Worm (Caenorhabditis elegans) whole organism, L1 larva: ENCODE results near the gene chk-1.
A peak's percentile ranks its signal among the peaks of the same experiment; 100 is the strongest.

Experiments
- C16A3.4 ChIP-seq: fragments of 150-350 bp; optimal IDR thresholded peaks from 2 replicates; lab custom pipeline; 2014; ENCODE audit warnings: missing biosample characterization, missing genetic modification characterization
- F16B12.6 ChIP-seq: fragments of 150-350 bp; optimal IDR thresholded peaks from 2 replicates; lab custom pipeline; 2014; ENCODE audit warnings: missing biosample characterization, missing genetic modification characterization
- ama-1 ChIP-seq: fragments of 150-350 bp; optimal IDR thresholded peaks from 2 replicates; lab custom pipeline; 2014
- ceh-82 ChIP-seq, 3 experiments: fragments of 150-350 bp in 1 of 3; sonication (generic microtip) in 2 of 3; optimal IDR thresholded peaks; 2 replicates each; lab custom pipeline; 2014 to 2017; ENCODE audit warnings: missing biosample characterization in 3 of 3, missing genetic modification characterization in 3 of 3
- ceh-90 ChIP-seq: sonication (generic microtip); optimal IDR thresholded peaks from 2 replicates; lab custom pipeline; 2016; ENCODE audit warnings: missing genetic modification characterization, missing compliant biosample characterization
- dpl-1 ChIP-seq, 3 experiments: fragments of 150-350 bp in 2 of 3; sonication (generic microtip) in 1 of 3; optimal IDR thresholded peaks; 2 replicates each; lab custom pipeline; 2014 to 2017; ENCODE audit warnings: missing biosample characterization in 3 of 3, missing genetic modification characterization in 3 of 3, missing genetic modification reagents in 3 of 3
- efl-1 ChIP-seq, 4 experiments: fragments of 150-350 bp; optimal IDR thresholded peaks in 3 of 4; peaks in 1 of 4; 1 replicate in 1 of 4; 2 replicates in 3 of 4; lab custom pipeline; 2014; ENCODE audit warnings: missing biosample characterization in 2 of 4, missing genetic modification characterization in 2 of 4, missing genetic modification reagents in 2 of 4
- egl-13 ChIP-seq: sonication (generic microtip); optimal IDR thresholded peaks from 2 replicates; lab custom pipeline; 2016; ENCODE audit warnings: missing genotype, missing genetic modification reagents, missing genetic modification characterization, missing compliant biosample characterization
- egl-27 ChIP-seq, 2 experiments: fragments of 150-350 bp in 1 of 2; sonication (generic microtip); optimal IDR thresholded peaks; 3 replicates each; lab custom pipeline; 2017 to 2018; ENCODE audit warnings: missing biosample characterization in 2 of 2, missing genetic modification characterization in 2 of 2, missing genetic modification reagents in 2 of 2
- ets-5 ChIP-seq: fragments of 200-800 bp; sonication (Bioruptor generic); IDR thresholded peaks from 2 replicates; pipeline ENCODE4 v1.3.6; 2022; ENCODE audit warnings: missing genetic modification characterization, missing compliant biosample characterization
- fkh-4 ChIP-seq: sonication (generic microtip); optimal IDR thresholded peaks from 2 replicates; lab custom pipeline; 2016; ENCODE audit warnings: missing compliant biosample characterization, missing genetic modification characterization, borderline replicate concordance
- fkh-8 ChIP-seq: sonication (generic microtip); optimal IDR thresholded peaks from 2 replicates; lab custom pipeline; 2016; ENCODE audit warnings: mild to moderate bottlenecking, missing genetic modification characterization, missing compliant biosample characterization
- hlh-17 ChIP-seq: fragments of 200-800 bp; sonication (Bioruptor generic); optimal IDR thresholded peaks from 2 replicates; lab custom pipeline; 2018; ENCODE audit warnings: missing genetic modification characterization, mild to moderate bottlenecking, missing compliant biosample characterization, moderate library complexity, borderline replicate concordance
- hlh-4 ChIP-seq: sonication (generic microtip); optimal IDR thresholded peaks from 2 replicates; lab custom pipeline; 2016; ENCODE audit warnings: mild to moderate bottlenecking, missing genetic modification characterization, missing compliant biosample characterization
- hpl-2 ChIP-seq: fragments of 150-350 bp; optimal IDR thresholded peaks from 2 replicates; lab custom pipeline; 2014; ENCODE audit warnings: missing biosample characterization, missing genetic modification reagents, missing genetic modification characterization
- isw-1 ChIP-seq: fragments of 200-800 bp; sonication (Bioruptor generic); IDR thresholded peaks from 2 replicates; pipeline ENCODE4 v1.3.6; 2022; ENCODE audit warnings: missing genetic modification characterization, missing compliant biosample characterization
- jun-1 ChIP-seq: fragments of 150-350 bp; optimal IDR thresholded peaks from 2 replicates; lab custom pipeline; 2014; ENCODE audit warnings: missing biosample characterization, missing genetic modification reagents, missing genetic modification characterization
- lin-14 ChIP-seq: fragments of 200-800 bp; sonication (Bioruptor generic); optimal IDR thresholded peaks from 2 replicates; lab custom pipeline; 2018; ENCODE audit warnings: mild to moderate bottlenecking, missing genetic modification characterization, moderate library complexity, missing compliant biosample characterization
- lin-15B ChIP-seq: fragments of 150-350 bp; sonication (generic microtip); optimal IDR thresholded peaks from 3 replicates; lab custom pipeline; 2014; ENCODE audit warnings: missing biosample characterization, missing genetic modification characterization
- lin-35 ChIP-seq, 2 experiments: fragments of 150-350 bp; optimal IDR thresholded peaks; 2 replicates each; lab custom pipeline; 2014; ENCODE audit warnings: missing biosample characterization in 2 of 2, missing genetic modification characterization in 2 of 2, missing genetic modification reagents in 2 of 2
- lir-3 ChIP-seq: sonication (generic microtip); optimal IDR thresholded peaks from 2 replicates; lab custom pipeline; 2016; ENCODE audit warnings: mild to moderate bottlenecking, missing genetic modification characterization, moderate library complexity, missing compliant biosample characterization; ENCODE audit not compliant: poor library complexity
- lsy-2 ChIP-seq, 2 experiments: fragments of 150-350 bp; optimal IDR thresholded peaks; 2 replicates each; lab custom pipeline; 2014; ENCODE audit warnings: missing biosample characterization in 2 of 2, missing genetic modification characterization in 2 of 2
- mep-1 ChIP-seq: fragments of 150-350 bp; optimal IDR thresholded peaks from 2 replicates; lab custom pipeline; 2014; ENCODE audit warnings: missing biosample characterization, missing genetic modification characterization
- nhr-11 ChIP-seq: fragments of 150-350 bp; optimal IDR thresholded peaks from 2 replicates; lab custom pipeline; 2014; ENCODE audit warnings: missing biosample characterization, missing genetic modification characterization
- nhr-12 ChIP-seq: sonication (generic microtip); optimal IDR thresholded peaks from 2 replicates; lab custom pipeline; 2017; ENCODE audit warnings: missing biosample characterization, missing genetic modification characterization
- nhr-19 ChIP-seq: fragments of 200-800 bp; sonication (Bioruptor generic); conservative IDR thresholded peaks from 2 replicates; pipeline ENCODE4 v1.3.6; 2022; ENCODE audit warnings: missing genetic modification characterization, missing compliant biosample characterization
- nhr-20 ChIP-seq: sonication (generic microtip); optimal IDR thresholded peaks from 2 replicates; lab custom pipeline; 2016; ENCODE audit warnings: mild to moderate bottlenecking, missing genetic modification characterization, missing compliant biosample characterization
- nhr-71 ChIP-seq: sonication (generic microtip); optimal IDR thresholded peaks from 2 replicates; lab custom pipeline; 2016; ENCODE audit warnings: mild to moderate bottlenecking, missing genetic modification characterization, moderate library complexity, missing compliant biosample characterization
- nhr-76 ChIP-seq: sonication (generic microtip); optimal IDR thresholded peaks from 2 replicates; lab custom pipeline; 2017; ENCODE audit warnings: missing biosample characterization, missing genetic modification characterization
- nhr-77 ChIP-seq: fragments of 150-350 bp; optimal IDR thresholded peaks from 2 replicates; lab custom pipeline; 2014; ENCODE audit warnings: missing biosample characterization, missing genetic modification characterization
- nhr-84 ChIP-seq: sonication (generic microtip); optimal IDR thresholded peaks from 2 replicates; lab custom pipeline; 2017; ENCODE audit warnings: missing biosample characterization, missing genetic modification characterization
- nhr-85 ChIP-seq: sonication (generic microtip); peaks from one replicate; lab custom pipeline; 2016; ENCODE audit warnings: missing genetic modification characterization, inconsistent platforms, missing compliant biosample characterization
- pag-3 ChIP-seq: sonication (generic microtip); optimal IDR thresholded peaks from 2 replicates; lab custom pipeline; 2017; ENCODE audit warnings: missing genetic modification characterization, mild to moderate bottlenecking, missing compliant biosample characterization, antibody characterized with exemption, borderline replicate concordance; ENCODE audit not compliant: insufficient read depth
- pax-3 ChIP-seq: fragments of 200-800 bp; sonication (Bioruptor generic); optimal IDR thresholded peaks from 2 replicates; lab custom pipeline; 2018; ENCODE audit warnings: mild to moderate bottlenecking, missing genetic modification characterization, moderate library complexity, missing compliant biosample characterization
- rnt-1 ChIP-seq: sonication (generic microtip); optimal IDR thresholded peaks from 2 replicates; lab custom pipeline; 2016; ENCODE audit warnings: mild to moderate bottlenecking, missing genetic modification characterization, moderate library complexity, missing compliant biosample characterization
- skn-1 ChIP-seq: fragments of 150-350 bp; optimal IDR thresholded peaks from 2 replicates; lab custom pipeline; 2014; ENCODE audit warnings: missing biosample characterization, missing genetic modification characterization
- sptf-1 ChIP-seq: fragments of 150-350 bp; optimal IDR thresholded peaks from 2 replicates; lab custom pipeline; 2014; ENCODE audit warnings: missing biosample characterization, missing genetic modification characterization
- sup-37 ChIP-seq: fragments of 200-800 bp; sonication (Bioruptor generic); optimal IDR thresholded peaks from 2 replicates; lab custom pipeline; 2018; ENCODE audit warnings: mild to moderate bottlenecking, missing genetic modification characterization, missing compliant biosample characterization
- swsn-7 ChIP-seq: sonication (generic microtip); optimal IDR thresholded peaks from 2 replicates; lab custom pipeline; 2016; ENCODE audit warnings: missing genetic modification characterization, missing compliant biosample characterization
- tlp-1 ChIP-seq: fragments of 150-350 bp; optimal IDR thresholded peaks from 2 replicates; lab custom pipeline; 2014; ENCODE audit warnings: missing biosample characterization, missing genetic modification characterization
- unc-30 ChIP-seq: sonication (generic microtip); optimal IDR thresholded peaks from 2 replicates; lab custom pipeline; 2017; ENCODE audit warnings: missing biosample characterization, missing genetic modification characterization
- unc-62 ChIP-seq: fragments of 150-350 bp; optimal IDR thresholded peaks from 2 replicates; lab custom pipeline; 2014; ENCODE audit warnings: missing biosample characterization, missing genetic modification reagents, missing genetic modification characterization
- unc-86 ChIP-seq: sonication (generic microtip); optimal IDR thresholded peaks from 2 replicates; lab custom pipeline; 2016; ENCODE audit warnings: missing genetic modification characterization, missing compliant biosample characterization
- unc-98 ChIP-seq: fragments of 200-800 bp; sonication (Bioruptor generic); IDR thresholded peaks from 2 replicates; pipeline ENCODE4 v1.3.6; 2022; ENCODE audit warnings: missing genetic modification characterization, missing compliant biosample characterization
- zip-4 ChIP-seq: fragments of 200-800 bp; sonication (Bioruptor generic); optimal IDR thresholded peaks from 2 replicates; lab custom pipeline; 2018; ENCODE audit warnings: mild to moderate bottlenecking, missing genetic modification characterization, moderate library complexity, missing compliant biosample characterization

The chk-1 gene

ce11 chrV:3803343-3803742 lies 44.1 kb upstream of the chk-1 start, which contains the start of gene cyp-33C8:
Gene cyp-33C8, minus strand, starts transcription at chrV:3803542.
- TF ChIP-seq nhr-76 (no peak), fkh-8 (tag; lab: Kevin White, UChicago) (peak; percentile 41), pag-3 (tag; lab: Kevin White, UChicago) (no peak), lin-15B (tag; lab: Kevin White, UChicago) (no peak), lir-3 (tag; lab: Kevin White, UChicago) (no peak), lin-14 (GFP tag; lab: Kevin White, UChicago) (peak; percentile 66), isw-1 (0 out of 2 replicates have a peak, but pooled peaks have one; percentile 6), sup-37 (GFP tag; lab: Kevin White, UChicago) (no peak), efl-1 (optimal IDR thresholded peaks at IDR 0.05; lab: Kevin White, UChicago) (peak; percentile 36 to 62), efl-1 (GFP tag; optimal IDR thresholded peaks at IDR 0.05 in 1 of 2; lab: Kevin White, UChicago) (peak; percentile 22 to 94), jun-1 (tag; lab: Kevin White, UChicago) (peak; percentile 57), nhr-85 (tag; lab: Kevin White, UChicago) (peak; percentile 22), ama-1 (no peak), unc-98 (GFP tag; lab: Robert Waterston, UW) (no peak), unc-30 (tag; lab: Kevin White, UChicago) (no peak), nhr-11 (tag; lab: Kevin White, UChicago) (peak; percentile 47), F16B12.6 (no peak), dpl-1 (GFP tag; optimal IDR thresholded peaks at IDR 0.05; lab: Kevin White, UChicago) (peak in 2 of 3 experiments; percentile 9 to 21), egl-27 (tag; optimal IDR thresholded peaks at IDR 0.05; lab: Kevin White, UChicago) (no peak), lsy-2 (tag; optimal IDR thresholded peaks at IDR 0.05; lab: Kevin White, UChicago) (no peak), nhr-20 (peak; percentile 53), tlp-1 (no peak), egl-13 (tag; lab: Kevin White, UChicago) (no peak), ceh-82 (tag; optimal IDR thresholded peaks at IDR 0.05; lab: Kevin White, UChicago) (peak in 2 of 3 experiments; percentile 46 to 51), nhr-19 (GFP tag; lab: Robert Waterston, UW) (peak; percentile 24; the same call in 1 of the 2 replicates), pax-3 (tag; lab: Kevin White, UChicago) (no peak), unc-86 (no peak), lin-35 (GFP tag; optimal IDR thresholded peaks at IDR 0.05; lab: Kevin White, UChicago) (peak in 1 of 2 experiments; percentile 43), unc-62 (GFP tag; lab: Kevin White, UChicago) (no peak), hlh-4 (tag; lab: Kevin White, UChicago) (no peak), sptf-1 (no peak), ets-5 (GFP tag; lab: Robert Waterston, UW) (no peak), skn-1 (tag; lab: Kevin White, UChicago) (peak; percentile 73), nhr-71 (tag; lab: Kevin White, UChicago) (peak; percentile 67), mep-1 (peak; percentile 11), nhr-77 (tag; lab: Kevin White, UChicago) (no peak), zip-4 (peak; percentile 59), swsn-7 (tag; lab: Kevin White, UChicago) (no peak), hpl-2 (GFP tag; lab: Kevin White, UChicago) (peak; percentile 33), hlh-17 (no peak), ceh-90 (tag; lab: Kevin White, UChicago) (no peak), fkh-4 (tag; lab: Kevin White, UChicago) (no peak), nhr-84 (tag; lab: Kevin White, UChicago) (no peak), C16A3.4 (tag; lab: Kevin White, UChicago) (peak; percentile 22), rnt-1 (tag; lab: Kevin White, UChicago) (peak; percentile 89), nhr-12 (tag; lab: Kevin White, UChicago) (no peak)
